Worm (Caenorhabditis elegans): ENCODE measurements around the gene gnrr-7.

ce11 chrX:11160537-11160936 is 25.1 kb upstream of the gnrr-7 start, which contains the start of gene C05C9.1:
- TF ChIP-seq him-1 (tag; optimal IDR thresholded peaks at IDR 0.05) (no peak), W03F9.2 (tag; optimal IDR thresholded peaks at IDR 0.05) (no peak), dao-5 (tag; optimal IDR thresholded peaks at IDR 0.05) (no peak)
